Fruit fly (Drosophila melanogaster): Measurements from ENCODE around the gene CG4836.
A peak's percentile ranks its signal among the peaks of the same experiment; 100 is the strongest.

The CG4836 gene

dm6 chr3R:20001595-20001997, 12.1 kb upstream of the CG4836 start (continued):
- TF ChIP-seq gt (GFP tag; IDR thresholded peaks at IDR 0.05) (no peak), Hmr (GFP tag; optimal IDR thresholded peaks at IDR 0.05) (no peak), CG11695 (GFP tag; IDR thresholded peaks at IDR 0.05) (no peak), lola (GFP tag; optimal IDR thresholded peaks at IDR 0.05) (no peak), Sox100B (GFP tag; optimal IDR thresholded peaks at IDR 0.05) (peak; percentile 56), CG13624 (GFP tag; optimal IDR thresholded peaks at IDR 0.05) (no peak), ken (GFP tag; IDR thresholded peaks at IDR 0.05) (no peak), CG7271 (tag; optimal IDR thresholded peaks at IDR 0.05) (no peak), CG6683 (GFP tag; optimal IDR thresholded peaks at IDR 0.05) (no peak), CG9817 (tag; optimal IDR thresholded peaks at IDR 0.05) (no peak), Oli (tag; optimal IDR thresholded peaks at IDR 0.05) (peak; percentile 5), CG30020 (tag; optimal IDR thresholded peaks at IDR 0.05) (no peak), CG10543 (GFP tag; optimal IDR thresholded peaks at IDR 0.05) (no peak), CG7963 (GFP tag; IDR thresholded peaks at IDR 0.05; ENCODE audit: partially characterized antibody) (no peak), gsb-n (tag; optimal IDR thresholded peaks at IDR 0.05) (no peak), Stat92E (GFP tag; optimal IDR thresholded peaks at IDR 0.05) (no peak), Fer3 (tag; optimal IDR thresholded peaks at IDR 0.05) (no peak), CG1832 (GFP tag; optimal IDR thresholded peaks at IDR 0.05) (no peak), Abd-B (GFP tag; optimal IDR thresholded peaks at IDR 0.05) (peak; percentile 35), CG10267 (tag; optimal IDR thresholded peaks at IDR 0.05) (peak; percentile 2), odd (GFP tag; optimal IDR thresholded peaks at IDR 0.05) (no peak), CG12942 (GFP tag; optimal IDR thresholded peaks at IDR 0.05) (no peak), Dek (tag; optimal IDR thresholded peaks at IDR 0.05) (no peak), CG7928 (GFP tag; optimal IDR thresholded peaks at IDR 0.05) (no peak), crol (GFP tag; IDR thresholded peaks at IDR 0.05) (no peak), CG8290 (GFP tag; optimal IDR thresholded peaks at IDR 0.05) (no peak), CG8290 (tag; optimal IDR thresholded peaks at IDR 0.05) (no peak), sens-2 (GFP tag; IDR thresholded peaks at IDR 0.05) (no peak), ato (GFP tag; IDR thresholded peaks at IDR 0.05; ENCODE audit: partially characterized antibody) (no peak), slou (GFP tag; optimal IDR thresholded peaks at IDR 0.05) (no peak), Dip3 (GFP tag; optimal IDR thresholded peaks at IDR 0.05) (no peak), CG7372 (GFP tag; IDR thresholded peaks at IDR 0.05) (no peak), Tbp (GFP tag; optimal IDR thresholded peaks at IDR 0.05) (no peak), Lhr (GFP tag; optimal IDR thresholded peaks at IDR 0.05) (no peak), hth (optimal IDR thresholded peaks at IDR 0.05) (no peak), CG1233 (GFP tag; optimal IDR thresholded peaks at IDR 0.05) (no peak), CG10147 (GFP tag; optimal IDR thresholded peaks at IDR 0.05) (no peak), CG9437 (GFP tag; optimal IDR thresholded peaks at IDR 0.05) (peak; percentile 15), CG12155 (GFP tag; optimal IDR thresholded peaks at IDR 0.05) (no peak), Atf6 (GFP tag; IDR thresholded peaks at IDR 0.05) (no peak), H2.0 (GFP tag; IDR thresholded peaks at IDR 0.05) (no peak), Dp (GFP tag; optimal IDR thresholded peaks at IDR 0.05) (no peak), CG9797 (GFP tag; optimal IDR thresholded peaks at IDR 0.05) (no peak), CG4617 (GFP tag; optimal IDR thresholded peaks at IDR 0.05; ENCODE audit: borderline replicate concordance) (no peak), CG18599 (GFP tag; optimal IDR thresholded peaks at IDR 0.05) (no peak), CG8388 (GFP tag; optimal IDR thresholded peaks at IDR 0.05) (no peak), CG10959 (GFP tag; IDR thresholded peaks at IDR 0.05) (no peak), pita (GFP tag; optimal IDR thresholded peaks at IDR 0.05) (no peak), CG12104 (GFP tag; optimal IDR thresholded peaks at IDR 0.05) (no peak), Adf1 (GFP tag; IDR thresholded peaks at IDR 0.05) (no peak), scrt (GFP tag; optimal IDR thresholded peaks at IDR 0.05) (no peak)
